Fruit fly (Drosophila melanogaster) whole organism, adult: ENCODE results near the gene Jhbp4.

Experiments used
- CG12768 ChIP-seq: fragments of 200-800 bp; sonication (Bioruptor generic); optimal IDR thresholded peaks from 2 replicates; lab custom pipeline; 2017; ENCODE audit warnings: missing biosample characterization, missing genetic modification characterization, mild to moderate bottlenecking, moderate library complexity, missing genetic modification reagents
- CG14711 ChIP-seq: fragments of 200-800 bp; sonication (Bioruptor generic); optimal IDR thresholded peaks from 2 replicates; lab custom pipeline; 2018; ENCODE audit warnings: missing biosample characterization, mild to moderate bottlenecking, missing genetic modification characterization, moderate library complexity
- CG7045 ChIP-seq: fragments of 200-800 bp; sonication (Bioruptor generic); optimal IDR thresholded peaks from 2 replicates; lab custom pipeline; 2017; ENCODE audit warnings: missing biosample characterization, mild to moderate bottlenecking, missing genetic modification characterization
- CG7101 ChIP-seq: fragments of 200-800 bp; sonication (Bioruptor generic); optimal IDR thresholded peaks from 2 replicates; lab custom pipeline; 2018; ENCODE audit warnings: missing biosample characterization, mild to moderate bottlenecking, missing genetic modification characterization, moderate library complexity
- Clk ChIP-seq: fragments of 200-800 bp; sonication (Bioruptor generic); optimal IDR thresholded peaks from 2 replicates; lab custom pipeline; 2017; ENCODE audit warnings: missing biosample characterization, missing genetic modification characterization
- cnc ChIP-seq, 2 experiments: fragments of >200 bp; optimal IDR thresholded peaks; 2 replicates each; lab custom pipeline; 2017
- kay ChIP-seq: fragments of 200-800 bp; sonication (Bioruptor generic); peaks from one replicate; lab custom pipeline; 2016; ENCODE audit warnings: missing biosample characterization, missing genetic modification characterization, borderline replicate concordance
- ovo ChIP-seq: fragments of 200-800 bp; sonication (Bioruptor generic); optimal IDR thresholded peaks from 2 replicates; lab custom pipeline; 2016; ENCODE audit warnings: missing biosample characterization, missing genetic modification characterization
- toe ChIP-seq: fragments of 200-800 bp; sonication (Bioruptor generic); optimal IDR thresholded peaks from 2 replicates; lab custom pipeline; 2016; ENCODE audit warnings: missing biosample characterization, missing genetic modification characterization

dm6 chr3R:16042137-16042899, 980 bp upstream of the Jhbp4 start:
- no peak for TF ChIP-seq ovo
- no peak for TF ChIP-seq CG7045 (GFP tag; lab: Kevin White, UChicago)
- no peak for TF ChIP-seq toe (GFP tag; lab: Kevin White, UChicago)
- TF ChIP-seq Clk (GFP tag; lab: Kevin White, UChicago) = no peak
- no peak for TF ChIP-seq CG7101 (tag; lab: Kevin White, UChicago)
- TF ChIP-seq kay (GFP tag; lab: Kevin White, UChicago) = no peak
- TF ChIP-seq CG12768 = no peak
- no peak for TF ChIP-seq CG14711 (tag; lab: Kevin White, UChicago)
- no peak for TF ChIP-seq cnc (optimal IDR thresholded peaks at IDR 0.05; lab: Kevin White, UChicago)
